Worm (Caenorhabditis elegans) whole organism, L3 larva: ENCODE data around the gene mcm-6.

ENCODE experiments used
- ZK546.5 ChIP-seq: sonication (generic microtip); optimal IDR thresholded peaks from 2 replicates; lab custom pipeline; 2017; ENCODE audit warnings: missing biosample characterization, missing genetic modification characterization
- aly-2 ChIP-seq: fragments of 150-350 bp; optimal IDR thresholded peaks from 2 replicates; lab custom pipeline; 2014; ENCODE audit warnings: missing biosample characterization, missing genetic modification characterization
- ama-1 ChIP-seq: fragments of 150-350 bp; optimal IDR thresholded peaks from 2 replicates; lab custom pipeline; 2018
- ceh-16 ChIP-seq: sonication (generic microtip); optimal IDR thresholded peaks from 2 replicates; lab custom pipeline; 2017; ENCODE audit warnings: missing biosample characterization, missing genetic modification characterization
- ceh-28 ChIP-seq: fragments of 150-350 bp; optimal IDR thresholded peaks from 2 replicates; lab custom pipeline; 2014; ENCODE audit warnings: missing biosample characterization, missing genetic modification reagents, missing genetic modification characterization
- ceh-9 ChIP-seq: sonication (generic microtip); optimal IDR thresholded peaks from 2 replicates; lab custom pipeline; 2018; ENCODE audit warnings: missing biosample characterization, missing genetic modification characterization
- daf-12 ChIP-seq: fragments of 150-350 bp; optimal IDR thresholded peaks from 2 replicates; lab custom pipeline; 2014; ENCODE audit warnings: missing biosample characterization, missing genetic modification reagents, missing genetic modification characterization
- egl-27 ChIP-seq: sonication (generic microtip); optimal IDR thresholded peaks from 4 replicates; lab custom pipeline; 2017; ENCODE audit warnings: missing biosample characterization, missing genetic modification reagents, missing genetic modification characterization
- egl-5 ChIP-seq: fragments of 150-350 bp; optimal IDR thresholded peaks from 2 replicates; lab custom pipeline; 2017; ENCODE audit warnings: missing biosample characterization, missing genetic modification reagents, missing genetic modification characterization, inconsistent platforms
- elt-1 ChIP-seq: fragments of 150-350 bp; optimal IDR thresholded peaks from 2 replicates; lab custom pipeline; 2014; ENCODE audit warnings: missing biosample characterization, missing genetic modification characterization
- elt-2 ChIP-seq: sonication (generic microtip); optimal IDR thresholded peaks from 2 replicates; lab custom pipeline; 2016; ENCODE audit warnings: missing genetic modification reagents, mild to moderate bottlenecking, missing genetic modification characterization, missing compliant biosample characterization
- elt-3 ChIP-seq, 3 experiments: fragments of 150-350 bp in 1 of 3; sonication (generic microtip) in 2 of 3; optimal IDR thresholded peaks; 2 replicates in 2 of 3; 4 replicates in 1 of 3; lab custom pipeline; 2014 to 2017; ENCODE audit warnings: missing biosample characterization in 3 of 3, missing genetic modification characterization in 3 of 3
- eor-1 ChIP-seq, 2 experiments: fragments of 150-350 bp; optimal IDR thresholded peaks; 2 replicates each; lab custom pipeline; 2014 to 2018; ENCODE audit warnings: missing biosample characterization in 2 of 2, missing genetic modification characterization in 2 of 2
- fkh-2 ChIP-seq: fragments of 150-350 bp; optimal IDR thresholded peaks from 2 replicates; lab custom pipeline; 2014; ENCODE audit warnings: missing biosample characterization, missing genetic modification reagents, missing genetic modification characterization
- hmg-11 ChIP-seq: sonication (generic microtip); optimal IDR thresholded peaks from 2 replicates; lab custom pipeline; 2016; ENCODE audit warnings: missing genetic modification characterization, missing compliant biosample characterization
- jun-1 ChIP-seq: fragments of 150-350 bp; optimal IDR thresholded peaks from 2 replicates; lab custom pipeline; 2014; ENCODE audit warnings: missing biosample characterization, missing genetic modification reagents, missing genetic modification characterization
- lin-15B ChIP-seq: fragments of 150-350 bp; optimal IDR thresholded peaks from 2 replicates; lab custom pipeline; 2014; ENCODE audit warnings: missing biosample characterization, missing genetic modification characterization
- lin-39 ChIP-seq: fragments of 150-350 bp; optimal IDR thresholded peaks from 2 replicates; lab custom pipeline; 2018; ENCODE audit warnings: missing biosample characterization, missing genetic modification reagents, missing genetic modification characterization
- lsy-12 ChIP-seq: sonication (generic microtip); optimal IDR thresholded peaks from 2 replicates; lab custom pipeline; 2016; ENCODE audit warnings: mild to moderate bottlenecking, missing genetic modification characterization, missing compliant biosample characterization
- mdl-1 ChIP-seq: fragments of 150-350 bp; optimal IDR thresholded peaks from 2 replicates; lab custom pipeline; 2014; ENCODE audit warnings: missing biosample characterization, missing genetic modification characterization
- mml-1 ChIP-seq: fragments of 150-350 bp; sonication (generic microtip); optimal IDR thresholded peaks from 3 replicates; lab custom pipeline; 2014; ENCODE audit warnings: missing biosample characterization, missing genetic modification characterization
- nfya-1 ChIP-seq: sonication (generic microtip); optimal IDR thresholded peaks from 2 replicates; lab custom pipeline; 2017; ENCODE audit warnings: missing genetic modification characterization, mild to moderate bottlenecking, missing compliant biosample characterization, antibody characterized with exemption, moderate library complexity; ENCODE audit not compliant: insufficient read depth
- nhr-11 ChIP-seq: fragments of 150-350 bp; optimal IDR thresholded peaks from 2 replicates; lab custom pipeline; 2014; ENCODE audit warnings: missing biosample characterization, missing genetic modification characterization
- nhr-12 ChIP-seq: fragments of 150-350 bp; optimal IDR thresholded peaks from 2 replicates; lab custom pipeline; 2014; ENCODE audit warnings: missing biosample characterization, missing genetic modification characterization
- nhr-237 ChIP-seq: fragments of 150-350 bp; optimal IDR thresholded peaks from 2 replicates; lab custom pipeline; 2014; ENCODE audit warnings: missing biosample characterization, missing genetic modification characterization
- nhr-43 ChIP-seq: sonication (generic microtip); optimal IDR thresholded peaks from 2 replicates; lab custom pipeline; 2016; ENCODE audit warnings: mild to moderate bottlenecking, missing genetic modification characterization, missing compliant biosample characterization; ENCODE audit not compliant: poor library complexity, severe bottlenecking
- nhr-67 ChIP-seq: fragments of 150-350 bp; optimal IDR thresholded peaks from 2 replicates; lab custom pipeline; 2014; ENCODE audit warnings: missing biosample characterization, missing genetic modification characterization
- nhr-76 ChIP-seq: fragments of 150-350 bp; sonication (generic microtip); optimal IDR thresholded peaks from 5 replicates; lab custom pipeline; 2014; ENCODE audit warnings: missing biosample characterization, missing genetic modification characterization
- nhr-77 ChIP-seq: fragments of 150-350 bp; optimal IDR thresholded peaks from 2 replicates; lab custom pipeline; 2014; ENCODE audit warnings: missing biosample characterization, missing genetic modification characterization
- pha-4 ChIP-seq: fragments of 150-350 bp; optimal IDR thresholded peaks from 2 replicates; lab custom pipeline; 2014; ENCODE audit warnings: missing biosample characterization, missing genetic modification reagents, missing genetic modification characterization
- sea-2 ChIP-seq: fragments of 150-350 bp; sonication (generic microtip); optimal IDR thresholded peaks from 4 replicates; lab custom pipeline; 2014; ENCODE audit warnings: missing biosample characterization, missing genetic modification reagents, missing genetic modification characterization
- skn-1 ChIP-seq: fragments of 150-350 bp; optimal IDR thresholded peaks from 2 replicates; lab custom pipeline; 2014; ENCODE audit warnings: missing biosample characterization, missing genetic modification characterization
- snpc-4 ChIP-seq: fragments of 150-350 bp; optimal IDR thresholded peaks from 2 replicates; lab custom pipeline; 2014; ENCODE audit warnings: missing biosample characterization, missing genetic modification characterization
- tbx-2 ChIP-seq: sonication (generic microtip); optimal IDR thresholded peaks from 2 replicates; lab custom pipeline; 2016; ENCODE audit warnings: mild to moderate bottlenecking, missing genetic modification characterization, missing compliant biosample characterization
- unc-62 ChIP-seq: fragments of 150-350 bp; sonication (generic microtip); optimal IDR thresholded peaks from 4 replicates; lab custom pipeline; 2014; ENCODE audit warnings: missing biosample characterization, missing genetic modification reagents, missing genetic modification characterization
- zag-1 ChIP-seq: fragments of 150-350 bp; optimal IDR thresholded peaks from 2 replicates; lab custom pipeline; 2014; ENCODE audit warnings: missing biosample characterization, missing genetic modification characterization
- ztf-11 ChIP-seq: fragments of 150-350 bp; optimal IDR thresholded peaks from 2 replicates; lab custom pipeline; 2014; ENCODE audit warnings: missing biosample characterization, missing genetic modification characterization
- ztf-4 ChIP-seq: fragments of 150-350 bp; optimal IDR thresholded peaks from 2 replicates; lab custom pipeline; 2014; ENCODE audit warnings: missing biosample characterization, missing genetic modification characterization

The mcm-6 gene

DNA sequence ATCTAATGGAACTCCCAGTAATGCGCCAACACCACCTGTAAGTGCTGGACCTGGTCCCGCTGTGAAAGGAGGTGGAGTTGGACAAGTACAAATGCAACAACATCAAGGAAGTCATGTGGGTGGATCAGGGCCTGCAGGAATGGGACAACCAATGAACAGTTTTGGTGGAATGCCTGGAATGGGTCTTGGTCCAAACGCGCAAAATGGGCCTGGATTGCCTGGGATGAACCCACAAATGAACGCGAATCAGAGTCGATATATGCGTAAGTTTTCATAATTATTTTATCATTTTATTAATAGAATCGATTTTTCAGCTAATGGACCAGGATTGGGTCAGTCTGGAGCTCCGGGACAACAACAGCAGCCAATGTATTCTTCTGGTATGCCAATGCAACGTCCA lies 21.8 kb upstream of the mcm-6 start:
- no peak for TF ChIP-seq nhr-76 (tag; lab: Kevin White, UChicago)
- TF ChIP-seq ceh-28 (tag; lab: Kevin White, UChicago) = no peak
- no peak for TF ChIP-seq eor-1 (tag; optimal IDR thresholded peaks at IDR 0.05; lab: Kevin White, UChicago)
- no peak for TF ChIP-seq zag-1 (tag; lab: Kevin White, UChicago)
- no peak for TF ChIP-seq mml-1 (tag; lab: Kevin White, UChicago)
- TF ChIP-seq pha-4 = no peak
- no peak for TF ChIP-seq nhr-67 (tag; lab: Kevin White, UChicago)
- no peak for TF ChIP-seq egl-27 (tag; lab: Kevin White, UChicago)
- TF ChIP-seq nhr-11 = no peak
- TF ChIP-seq ama-1 (lab: Kevin White, UChicago) = no peak
- TF ChIP-seq ZK546.5 = no peak
- no peak for TF ChIP-seq ztf-11 (tag; lab: Kevin White, UChicago)
- TF ChIP-seq ztf-4 (tag; lab: Kevin White, UChicago) = no peak
- TF ChIP-seq elt-1 (tag; lab: Kevin White, UChicago) = no peak
- no peak for TF ChIP-seq nhr-237 (tag; lab: Kevin White, UChicago)
- TF ChIP-seq jun-1 (tag; lab: Kevin White, UChicago) = no peak
- TF ChIP-seq lsy-12 (tag; lab: Kevin White, UChicago) = no peak
- no peak for TF ChIP-seq ceh-9 (tag; lab: Kevin White, UChicago)
- no peak for TF ChIP-seq egl-5 (tag; lab: Kevin White, UChicago)
- TF ChIP-seq fkh-2 (tag; lab: Kevin White, UChicago) = no peak

DNA sequence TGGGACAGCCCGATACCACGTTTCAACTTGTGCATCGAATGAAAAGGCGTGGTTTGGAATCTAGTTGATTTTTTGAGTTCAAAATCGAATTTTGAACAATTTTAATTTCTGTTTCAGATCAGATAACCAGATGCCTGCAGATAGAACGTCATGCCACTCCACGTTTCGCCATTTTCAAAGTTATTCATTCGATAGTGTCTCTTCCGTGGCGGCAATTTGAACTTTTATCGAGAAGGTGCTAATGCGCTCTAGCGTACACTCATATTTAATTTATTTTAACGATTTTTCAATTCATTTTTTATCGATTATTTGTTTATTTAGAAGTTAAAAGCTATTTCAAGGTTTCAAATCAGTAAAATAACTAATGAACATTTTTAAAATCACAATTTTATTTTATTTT lies 18.3 kb upstream of the mcm-6 start:
- peak; percentile 18 for TF ChIP-seq lin-15B (tag; lab: Kevin White, UChicago)
- TF ChIP-seq elt-1 (tag; lab: Kevin White, UChicago) = no peak

DNA sequence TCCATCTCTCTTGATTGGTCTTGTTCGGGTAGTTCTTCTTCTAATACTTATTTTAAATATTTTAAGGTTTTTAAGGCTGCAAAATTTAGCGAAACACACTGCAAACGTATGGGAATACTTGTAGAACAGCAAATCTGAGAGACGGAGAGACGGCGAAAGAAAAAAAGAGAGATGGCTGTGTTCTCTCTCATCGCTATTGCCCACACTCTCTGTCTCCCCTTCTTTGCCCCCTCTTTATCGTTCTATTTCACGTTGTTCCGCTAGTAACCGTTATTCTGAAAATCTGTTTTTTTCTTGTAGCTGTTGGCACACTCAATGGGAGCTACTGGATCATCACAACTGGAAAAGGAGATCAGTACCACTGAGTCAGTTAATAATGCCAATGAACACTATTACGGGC lies 17.8 kb upstream of the mcm-6 start, which contains the start of gene usp-46:
usp-46 (plus strand) TSS at position 301 of the 400 bp plus-strand sequence.
- TF ChIP-seq elt-2 = peak; percentile 20
- TF ChIP-seq nhr-76 (tag; lab: Kevin White, UChicago) = no peak
- no peak for TF ChIP-seq ztf-4 (tag; lab: Kevin White, UChicago)
- no peak for TF ChIP-seq nhr-77 (tag; lab: Kevin White, UChicago)
- TF ChIP-seq lin-39 (tag; lab: Kevin White, UChicago) = peak; percentile 10
- TF ChIP-seq hmg-11 (tag; lab: Kevin White, UChicago) = peak; percentile 43
- no peak for TF ChIP-seq nhr-43 (tag; lab: Kevin White, UChicago)
- TF ChIP-seq elt-3 (tag; optimal IDR thresholded peaks at IDR 0.05; lab: Kevin White, UChicago) = no peak
- TF ChIP-seq mml-1 (tag; lab: Kevin White, UChicago) = no peak
- TF ChIP-seq mdl-1 (tag; lab: Kevin White, UChicago) = no peak
- no peak for TF ChIP-seq aly-2 (tag; lab: Kevin White, UChicago)
- TF ChIP-seq tbx-2 = no peak
- peak; percentile 29 for TF ChIP-seq nfya-1 (tag; lab: Kevin White, UChicago)
- TF ChIP-seq snpc-4 (tag; lab: Kevin White, UChicago) = no peak
- no peak for TF ChIP-seq sea-2
- TF ChIP-seq nhr-12 (tag; lab: Kevin White, UChicago) = no peak
- TF ChIP-seq ceh-28 (tag; lab: Kevin White, UChicago) = no peak
- TF ChIP-seq ZK546.5 = no peak
- TF ChIP-seq ama-1 (lab: Kevin White, UChicago) = no peak

DNA sequence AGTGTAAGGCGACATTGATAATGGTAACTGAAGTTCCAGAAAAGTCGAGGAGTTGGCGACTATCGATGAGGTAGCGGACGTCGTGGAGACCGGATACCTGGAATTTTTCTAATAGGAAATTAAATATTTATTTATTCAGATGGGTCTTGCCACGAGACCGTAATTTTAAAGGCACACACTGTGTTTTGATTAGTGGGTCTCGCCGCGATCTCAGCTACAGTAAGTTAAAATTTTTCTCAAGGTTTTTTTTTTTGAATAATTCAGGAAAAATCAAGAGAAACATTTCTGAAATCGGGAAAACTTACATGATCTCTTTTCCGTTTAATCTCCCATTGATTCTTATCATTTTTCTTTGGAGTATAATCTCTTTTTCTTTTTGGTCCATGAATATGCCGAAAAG lies 15.1 kb upstream of the mcm-6 start:
- no peak for TF ChIP-seq lin-15B (tag; lab: Kevin White, UChicago)
- no peak for TF ChIP-seq sea-2
- no peak for TF ChIP-seq ama-1 (lab: Kevin White, UChicago)

DNA sequence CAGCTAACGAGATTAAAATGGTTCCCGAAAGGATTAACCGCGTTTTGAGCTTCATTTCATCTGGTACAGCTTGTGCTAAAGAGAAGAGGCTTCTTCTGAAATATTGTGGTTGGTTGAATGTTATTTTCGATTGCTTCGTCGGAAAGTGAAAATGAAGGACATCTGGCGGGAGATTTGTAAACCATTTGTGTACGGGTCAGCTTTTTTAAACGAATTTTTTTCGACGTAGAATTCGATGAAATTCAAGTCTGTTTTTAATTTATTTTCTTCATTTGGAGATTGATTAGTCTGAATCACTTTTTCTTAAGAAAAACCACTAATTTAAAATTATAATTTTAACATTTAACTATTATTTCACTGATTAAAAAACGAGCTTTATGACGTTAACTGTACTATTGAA lies 13.9 kb upstream of the mcm-6 start, which contains the start of gene sqv-3:
sqv-3 (minus strand) TSS at position 101 of the 400 bp plus-strand sequence.
- TF ChIP-seq snpc-4 (tag; lab: Kevin White, UChicago) (no peak), unc-62 (GFP tag; lab: Kevin White, UChicago) (no peak), ztf-4 (tag; lab: Kevin White, UChicago) (no peak), nhr-76 (tag; lab: Kevin White, UChicago) (no peak), skn-1 (tag; lab: Kevin White, UChicago) (no peak), daf-12 (tag; lab: Kevin White, UChicago) (no peak), lin-15B (tag; lab: Kevin White, UChicago) (no peak), lsy-12 (tag; lab: Kevin White, UChicago) (no peak), mml-1 (tag; lab: Kevin White, UChicago) (no peak), jun-1 (tag; lab: Kevin White, UChicago) (no peak), mdl-1 (tag; lab: Kevin White, UChicago) (no peak), ceh-16 (tag; lab: Kevin White, UChicago) (no peak), eor-1 (tag; optimal IDR thresholded peaks at IDR 0.05; lab: Kevin White, UChicago) (no peak), sea-2 (no peak), nfya-1 (tag; lab: Kevin White, UChicago) (no peak), nhr-237 (tag; lab: Kevin White, UChicago) (no peak), nhr-12 (tag; lab: Kevin White, UChicago) (no peak), fkh-2 (tag; lab: Kevin White, UChicago) (no peak), lin-39 (tag; lab: Kevin White, UChicago) (no peak)
- TF ChIP-seq, all 47 proteins: peak for 0
